Worm (Caenorhabditis elegans): ENCODE measurements around the gene Y44A6D.3.

Gene Y44A6D.3

DNA sequence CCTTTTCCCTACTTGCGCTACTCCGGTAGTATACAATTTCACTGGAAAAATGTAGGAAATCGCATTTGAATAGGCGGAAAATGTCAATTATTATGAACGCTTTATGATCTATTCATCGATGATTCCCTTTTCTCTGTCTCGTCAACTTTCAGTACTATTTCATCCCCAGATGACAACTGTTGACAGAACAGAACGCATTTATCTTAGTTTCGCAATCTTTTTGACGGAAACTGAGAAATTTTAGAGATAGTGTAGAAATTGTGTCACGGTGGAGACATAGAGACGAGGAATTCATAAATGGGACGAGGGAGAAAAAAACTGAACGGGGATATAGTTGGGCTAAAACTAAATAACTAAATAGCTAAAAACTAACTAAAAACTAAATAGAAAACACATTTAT lies 20.5 kb downstream of the Y44A6D.3 start:
- no peak for TF ChIP-seq cebp-1 (GFP tag; IDR thresholded peaks at IDR 0.05)
- TF ChIP-seq cebp-1 (tag; optimal IDR thresholded peaks at IDR 0.05): peak; percentile 79
- no peak for TF ChIP-seq F52B5.7 (tag; optimal IDR thresholded peaks at IDR 0.05)

DNA sequence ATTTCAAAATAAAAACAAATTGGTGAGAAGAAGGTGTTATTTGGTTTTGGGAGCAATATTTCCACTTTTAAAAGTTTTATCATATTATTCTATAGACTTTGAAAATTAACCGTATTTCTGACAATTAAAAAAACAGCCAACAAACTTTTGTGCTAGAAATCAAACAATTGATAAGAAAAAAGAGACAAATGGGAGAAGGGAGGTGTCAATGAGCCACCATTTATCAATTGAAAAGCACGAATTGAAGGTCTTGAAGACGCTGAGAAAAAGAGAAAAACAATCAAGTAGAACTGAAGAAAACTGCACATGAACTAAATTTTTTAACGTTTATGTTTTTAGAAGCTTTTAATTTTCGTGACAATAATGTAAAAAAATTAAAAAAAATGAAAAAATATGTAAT lies 21.4 kb downstream of the Y44A6D.3 start:
- TF ChIP-seq sdz-38 (tag; optimal IDR thresholded peaks at IDR 0.05) (no peak), madf-10 (tag; optimal IDR thresholded peaks at IDR 0.05) (peak; percentile 30), let-607 (tag; optimal IDR thresholded peaks at IDR 0.05) (peak in 1 of 2 experiments; percentile 4), lsl-1 (GFP tag; optimal IDR thresholded peaks at IDR 0.05) (no peak), Y67H2A.10 (GFP tag; conservative IDR thresholded peaks at IDR 0.05) (no peak), nhr-80 (tag; optimal IDR thresholded peaks at IDR 0.05) (peak; percentile 78), F23B12.7 (tag; optimal IDR thresholded peaks at IDR 0.05; ENCODE audit: insufficient read depth) (no peak), lin-40 (tag; optimal IDR thresholded peaks at IDR 0.05) (no peak)

DNA sequence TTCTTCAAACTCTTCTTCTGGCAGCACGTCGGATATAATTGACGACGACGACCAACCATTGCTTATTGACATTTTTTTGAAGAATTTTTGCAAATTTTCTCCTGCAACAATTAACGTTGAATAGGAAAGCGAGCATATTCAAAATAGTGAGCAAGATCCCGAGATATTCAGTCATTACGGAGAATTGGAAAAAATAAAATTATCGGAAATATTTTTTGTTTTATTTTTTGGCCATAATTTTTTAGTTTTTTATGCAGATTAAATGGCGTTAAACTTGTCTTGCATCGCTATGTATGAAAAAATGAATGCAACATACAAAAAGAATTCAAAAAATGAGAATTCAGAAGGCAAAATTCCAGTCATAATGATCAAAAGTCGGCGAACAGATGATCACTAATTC lies 22.2 kb downstream of the Y44A6D.3 start, which contains the start of gene elp-1:
Gene elp-1 (minus strand): TSS at position 101 of the 400 bp plus-strand sequence.
- TF ChIP-seq nfyb-1 (GFP tag; IDR thresholded peaks at IDR 0.05) (no peak), nhr-179 (tag; optimal IDR thresholded peaks at IDR 0.05) (no peak), nfya-1 (tag; optimal IDR thresholded peaks at IDR 0.05; ENCODE audit: borderline replicate concordance, insufficient read depth) (no peak), lag-1 (GFP tag; IDR thresholded peaks at IDR 0.05) (no peak), sptf-2 (GFP tag; optimal IDR thresholded peaks at IDR 0.05) (no peak), Y53F4B.3 (GFP tag; IDR thresholded peaks at IDR 0.05) (no peak)

DNA sequence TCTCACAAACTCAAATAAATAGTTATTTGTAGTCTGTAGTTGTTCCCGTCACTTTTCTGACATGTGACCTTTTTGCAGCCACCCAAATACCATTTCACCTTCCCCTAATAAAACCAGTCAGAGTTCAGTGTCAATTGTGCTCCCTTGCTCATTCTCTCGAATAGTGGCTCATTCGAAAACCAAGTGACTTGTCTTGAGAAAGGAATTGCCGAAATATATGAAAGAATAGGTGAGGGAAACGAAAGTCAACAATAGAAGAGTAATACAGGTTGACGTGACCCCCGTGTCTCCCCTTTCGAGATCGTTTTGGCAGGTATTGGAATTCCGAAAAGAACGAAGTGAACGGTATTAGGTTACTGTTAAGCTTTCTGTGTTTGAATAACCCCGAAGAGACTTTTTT lies 29.0 kb downstream of the Y44A6D.3 start:
- TF ChIP-seq zim-3 (tag; optimal IDR thresholded peaks at IDR 0.05) (no peak), ceh-40 (GFP tag; IDR thresholded peaks at IDR 0.05) (no peak), aptf-2 (GFP tag; conservative IDR thresholded peaks at IDR 0.05) (no peak), nfya-1 (tag; optimal IDR thresholded peaks at IDR 0.05; ENCODE audit: borderline replicate concordance, insufficient read depth) (no peak), attf-6 (GFP tag; IDR thresholded peaks at IDR 0.05) (no peak), nhr-27 (tag; optimal IDR thresholded peaks at IDR 0.05) (no peak), lin-40 (tag; optimal IDR thresholded peaks at IDR 0.05) (no peak), K12H6.12 (tag; optimal IDR thresholded peaks at IDR 0.05) (no peak), snpc-1.1 (tag; optimal IDR thresholded peaks at IDR 0.05; ENCODE audit: insufficient read depth) (no peak), nhr-90 (tag; optimal IDR thresholded peaks at IDR 0.05) (no peak), F23B12.7 (tag; optimal IDR thresholded peaks at IDR 0.05; ENCODE audit: insufficient read depth) (no peak), ztf-6 (GFP tag; IDR thresholded peaks at IDR 0.05) (no peak), madf-10 (tag; optimal IDR thresholded peaks at IDR 0.05) (no peak), sptf-2 (GFP tag; optimal IDR thresholded peaks at IDR 0.05) (no peak), bed-1 (GFP tag; IDR thresholded peaks at IDR 0.05) (no peak), bed-2 (GFP tag; IDR thresholded peaks at IDR 0.05) (no peak), chd-7 (tag; optimal IDR thresholded peaks at IDR 0.05) (no peak), ceh-91 (GFP tag; IDR thresholded peaks at IDR 0.05) (no peak), madf-6 (GFP tag; IDR thresholded peaks at IDR 0.05) (no peak)

DNA sequence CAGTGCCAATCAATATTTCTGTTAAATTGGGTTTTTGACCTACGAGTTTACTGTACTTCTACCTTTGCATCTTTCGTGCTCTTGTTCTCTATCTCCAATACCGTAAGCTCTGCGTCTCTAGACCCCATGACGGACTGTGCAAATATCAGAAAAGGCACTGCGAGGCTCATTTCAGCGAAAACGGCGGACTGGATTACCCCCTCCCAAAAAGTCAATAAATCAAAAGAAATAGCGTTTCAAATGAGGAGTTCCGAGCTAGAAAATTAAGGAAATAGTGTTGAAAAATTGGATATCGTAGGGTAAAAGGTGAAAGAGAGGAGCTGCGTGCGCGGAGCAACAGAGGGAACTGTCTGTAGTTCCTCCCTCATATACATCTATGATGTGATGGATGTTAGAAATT lies 30.5 kb downstream of the Y44A6D.3 start:
- no peak for TF ChIP-seq pbrm-1 (GFP tag; IDR thresholded peaks at IDR 0.05)
- TF ChIP-seq unc-130 (GFP tag; optimal IDR thresholded peaks at IDR 0.05): no peak
- no peak for TF ChIP-seq attf-6 (GFP tag; IDR thresholded peaks at IDR 0.05)
- TF ChIP-seq zim-3 (tag; optimal IDR thresholded peaks at IDR 0.05): no peak
- TF ChIP-seq somi-1 (GFP tag; optimal IDR thresholded peaks at IDR 0.05): no peak
- TF ChIP-seq lsl-1 (GFP tag; optimal IDR thresholded peaks at IDR 0.05): no peak

Measured in whole organism, young adult.